Fruit fly (Drosophila melanogaster) whole organism, adult: ENCODE results near the gene CG12640.

Experiments used
- CG12768 ChIP-seq: fragments of 200-800 bp; sonication (Bioruptor generic); optimal IDR thresholded peaks from 2 replicates; lab custom pipeline; 2017; ENCODE audit warnings: missing biosample characterization, missing genetic modification characterization, mild to moderate bottlenecking, moderate library complexity, missing genetic modification reagents
- CG14711 ChIP-seq: fragments of 200-800 bp; sonication (Bioruptor generic); optimal IDR thresholded peaks from 2 replicates; lab custom pipeline; 2018; ENCODE audit warnings: missing biosample characterization, mild to moderate bottlenecking, missing genetic modification characterization, moderate library complexity
- CG5204 ChIP-seq: fragments of 200-800 bp; sonication (Bioruptor generic); optimal IDR thresholded peaks from 2 replicates; lab custom pipeline; 2016; ENCODE audit warnings: missing biosample characterization, missing genetic modification characterization
- CG7045 ChIP-seq: fragments of 200-800 bp; sonication (Bioruptor generic); optimal IDR thresholded peaks from 2 replicates; lab custom pipeline; 2017; ENCODE audit warnings: missing biosample characterization, mild to moderate bottlenecking, missing genetic modification characterization
- Clk ChIP-seq: fragments of 200-800 bp; sonication (Bioruptor generic); optimal IDR thresholded peaks from 2 replicates; lab custom pipeline; 2017; ENCODE audit warnings: missing biosample characterization, missing genetic modification characterization
- Crg-1 ChIP-seq: fragments of 200-800 bp; sonication (Bioruptor generic); optimal IDR thresholded peaks from 2 replicates; lab custom pipeline; 2016; ENCODE audit warnings: missing biosample characterization, missing genetic modification characterization
- Mnt ChIP-seq: fragments of 200-800 bp; sonication (Bioruptor generic); optimal IDR thresholded peaks from 2 replicates; lab custom pipeline; 2016; ENCODE audit warnings: missing biosample characterization, mild to moderate bottlenecking, missing genetic modification characterization
- bab1 ChIP-seq: fragments of 200-800 bp; sonication (Bioruptor generic); optimal IDR thresholded peaks from 3 replicates; lab custom pipeline; 2019; ENCODE audit warnings: missing biosample characterization, mild to moderate bottlenecking, missing genetic modification characterization, moderate library complexity
- cic ChIP-seq: fragments of 200-800 bp; sonication (Bioruptor generic); optimal IDR thresholded peaks from 2 replicates; lab custom pipeline; 2017; ENCODE audit warnings: missing biosample characterization, mild to moderate bottlenecking, missing genetic modification characterization, moderate library complexity
- cnc ChIP-seq, 2 experiments: fragments of >200 bp; optimal IDR thresholded peaks; 2 replicates each; lab custom pipeline; 2017
- kay ChIP-seq: fragments of 200-800 bp; sonication (Bioruptor generic); peaks from one replicate; lab custom pipeline; 2016; ENCODE audit warnings: missing biosample characterization, missing genetic modification characterization, borderline replicate concordance
- ovo ChIP-seq: fragments of 200-800 bp; sonication (Bioruptor generic); optimal IDR thresholded peaks from 2 replicates; lab custom pipeline; 2016; ENCODE audit warnings: missing biosample characterization, missing genetic modification characterization
- pad ChIP-seq: fragments of 200-800 bp; sonication (Bioruptor generic); optimal IDR thresholded peaks from 3 replicates; lab custom pipeline; 2017; ENCODE audit warnings: missing biosample characterization, missing genetic modification characterization, mild to moderate bottlenecking, moderate library complexity, missing genetic modification reagents
- toe ChIP-seq: fragments of 200-800 bp; sonication (Bioruptor generic); optimal IDR thresholded peaks from 2 replicates; lab custom pipeline; 2016; ENCODE audit warnings: missing biosample characterization, missing genetic modification characterization

DNA sequence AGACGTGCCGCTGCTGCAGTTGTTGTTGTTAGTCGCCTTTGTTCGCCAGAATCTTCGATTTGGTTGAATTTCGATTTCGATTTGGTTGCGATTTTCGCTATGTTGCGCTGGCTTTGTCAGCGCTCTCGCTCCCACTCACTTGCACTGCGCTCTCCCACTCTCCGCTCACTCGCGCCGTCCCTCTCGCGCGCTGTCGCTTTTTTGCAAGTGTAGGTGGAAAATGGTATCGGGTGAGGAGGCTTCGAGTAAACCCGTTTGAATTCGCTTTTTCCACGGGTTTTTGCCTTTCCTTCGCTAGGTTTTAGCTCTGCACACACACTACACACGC is 41.6 kb upstream of the CG12640 start:
- TF ChIP-seq Mnt (GFP tag; lab: Kevin White, UChicago) (no peak), kay (GFP tag; lab: Kevin White, UChicago) (no peak), CG7045 (GFP tag; lab: Kevin White, UChicago) (no peak), cic (GFP tag; lab: Kevin White, UChicago) (no peak), ovo (GFP tag; lab: Kevin White, UChicago) (no peak), CG14711 (tag; lab: Kevin White, UChicago) (no peak), cnc (optimal IDR thresholded peaks at IDR 0.05; lab: Kevin White, UChicago) (no peak), bab1 (no peak), toe (no peak), Clk (no peak), Crg-1 (GFP tag; lab: Kevin White, UChicago) (no peak), CG12768 (no peak), pad (GFP tag; lab: Kevin White, UChicago) (no peak), CG5204 (GFP tag; lab: Kevin White, UChicago) (no peak)
